Worm (Caenorhabditis elegans) whole organism, late embryonic: ENCODE results near the gene blos-2.

ENCODE experiments used
- C38D4.7 ChIP-seq: fragments of 200-800 bp; sonication (Bioruptor generic); optimal IDR thresholded peaks from 2 replicates; lab custom pipeline; 2018; ENCODE audit warnings: mild to moderate bottlenecking, missing genetic modification characterization, moderate library complexity, missing compliant biosample characterization
- K02D7.2 ChIP-seq: sonication (generic microtip); optimal IDR thresholded peaks from 2 replicates; lab custom pipeline; 2017; ENCODE audit warnings: mild to moderate bottlenecking, missing genetic modification characterization, missing compliant biosample characterization
- ahr-1 ChIP-seq: sonication (generic microtip); optimal IDR thresholded peaks from 2 replicates; lab custom pipeline; 2016; ENCODE audit warnings: missing genetic modification characterization, missing compliant biosample characterization
- ama-1 ChIP-seq: fragments of 150-350 bp; optimal IDR thresholded peaks from 2 replicates; lab custom pipeline; 2014
- dmd-4 ChIP-seq: sonication (generic microtip); optimal IDR thresholded peaks from 2 replicates; lab custom pipeline; 2016; ENCODE audit warnings: borderline replicate concordance, missing genetic modification characterization, missing compliant biosample characterization
- fax-1 ChIP-seq: sonication (generic microtip); optimal IDR thresholded peaks from 2 replicates; lab custom pipeline; 2016; ENCODE audit warnings: missing genotype, missing genetic modification characterization, missing compliant biosample characterization
- hlh-30 ChIP-seq: sonication (generic microtip); optimal IDR thresholded peaks from 2 replicates; lab custom pipeline; 2017; ENCODE audit warnings: antibody characterized with exemption, missing genetic modification characterization, missing compliant biosample characterization; ENCODE audit not compliant: insufficient read depth
- pax-1 ChIP-seq: fragments of 150-350 bp; optimal IDR thresholded peaks from 2 replicates; lab custom pipeline; 2014; ENCODE audit warnings: missing biosample characterization, missing genetic modification characterization
- sox-4 ChIP-seq: sonication (generic microtip); optimal IDR thresholded peaks from 2 replicates; lab custom pipeline; 2017; ENCODE audit warnings: mild to moderate bottlenecking, missing genetic modification characterization, inconsistent platforms, missing compliant biosample characterization
- tbx-2 ChIP-seq: sonication (generic microtip); optimal IDR thresholded peaks from 2 replicates; lab custom pipeline; 2016; ENCODE audit warnings: missing genetic modification characterization, missing compliant biosample characterization
- unc-86 ChIP-seq: sonication (generic microtip); optimal IDR thresholded peaks from 2 replicates; lab custom pipeline; 2016; ENCODE audit warnings: missing genetic modification characterization, missing compliant biosample characterization

DNA sequence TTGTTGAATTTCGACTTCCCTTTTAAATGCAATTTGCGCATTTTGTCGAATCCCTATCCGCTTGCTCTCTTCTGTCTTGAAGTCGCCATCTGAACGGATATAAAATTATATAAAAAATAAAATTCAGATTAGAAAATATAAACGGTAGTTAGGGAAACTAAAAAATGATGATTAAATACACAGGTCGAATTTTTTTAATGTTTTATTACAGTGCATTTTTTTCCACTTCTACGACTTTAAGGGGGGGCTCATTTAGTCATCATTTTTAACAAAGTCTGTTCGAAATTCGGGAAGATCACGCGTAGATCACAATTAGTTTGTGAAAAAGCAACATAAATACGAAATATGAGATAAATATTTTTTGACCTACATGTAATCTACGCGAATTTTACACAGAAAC lies 8.9 kb downstream of the blos-2 start, which contains the start of gene Y73B6BL.14:
- TF ChIP-seq sox-4 (no peak), unc-86 (tag; lab: Kevin White, UChicago) (no peak), ama-1 (lab: Kevin White, UChicago) (no peak), pax-1 (tag; lab: Kevin White, UChicago) (no peak), tbx-2 (tag; lab: Kevin White, UChicago) (no peak), K02D7.2 (no peak), C38D4.7 (GFP tag; lab: Kevin White, UChicago) (no peak), fax-1 (no peak), hlh-30 (no peak), ahr-1 (tag; lab: Kevin White, UChicago) (no peak), dmd-4 (tag; lab: Kevin White, UChicago) (no peak)
